Worm (Caenorhabditis elegans) whole organism, late embryonic: Measurements from ENCODE around the gene ttyh-1.

ENCODE experiments used
- F13H6.1 ChIP-seq: sonication (generic microtip); optimal IDR thresholded peaks from 2 replicates; lab custom pipeline; 2016; ENCODE audit warnings: missing genetic modification characterization, missing compliant biosample characterization
- K02D7.2 ChIP-seq: sonication (generic microtip); optimal IDR thresholded peaks from 2 replicates; lab custom pipeline; 2017; ENCODE audit warnings: mild to moderate bottlenecking, missing genetic modification characterization, missing compliant biosample characterization
- K09A11.1 ChIP-seq: sonication (generic microtip); optimal IDR thresholded peaks from 2 replicates; lab custom pipeline; 2017; ENCODE audit warnings: antibody characterized with exemption, mild to moderate bottlenecking, missing genetic modification characterization, missing compliant biosample characterization; ENCODE audit not compliant: insufficient read depth
- T23F11.4 ChIP-seq: fragments of 200-800 bp; sonication (Bioruptor generic); optimal IDR thresholded peaks from 2 replicates; lab custom pipeline; 2018; ENCODE audit warnings: mild to moderate bottlenecking, missing genetic modification characterization, missing compliant biosample characterization
- ama-1 ChIP-seq: fragments of 150-350 bp; optimal IDR thresholded peaks from 2 replicates; lab custom pipeline; 2014
- ceh-14 ChIP-seq: sonication (generic microtip); optimal IDR thresholded peaks from 2 replicates; lab custom pipeline; 2016; ENCODE audit warnings: missing genotype, missing genetic modification characterization, missing compliant biosample characterization
- ceh-19 ChIP-seq: fragments of 200-800 bp; sonication (Bioruptor generic); optimal IDR thresholded peaks from 2 replicates; lab custom pipeline; 2018; ENCODE audit warnings: mild to moderate bottlenecking, missing genetic modification characterization, missing compliant biosample characterization
- ceh-22 ChIP-seq: sonication (generic microtip); optimal IDR thresholded peaks from 2 replicates; lab custom pipeline; 2017; ENCODE audit warnings: missing biosample characterization, missing genetic modification characterization
- ceh-24 ChIP-seq: sonication (generic microtip); optimal IDR thresholded peaks from 2 replicates; lab custom pipeline; 2016; ENCODE audit warnings: mild to moderate bottlenecking, missing genetic modification characterization, missing compliant biosample characterization
- ceh-31 ChIP-seq: sonication (generic microtip); optimal IDR thresholded peaks from 2 replicates; lab custom pipeline; 2016; ENCODE audit warnings: missing genetic modification characterization, missing compliant biosample characterization
- ceh-34 ChIP-seq: sonication (generic microtip); optimal IDR thresholded peaks from 2 replicates; lab custom pipeline; 2016; ENCODE audit warnings: mild to moderate bottlenecking, missing genetic modification characterization, missing compliant biosample characterization
- ceh-45 ChIP-seq: fragments of 200-800 bp; sonication (Bioruptor generic); IDR thresholded peaks from 2 replicates; pipeline ENCODE4 v1.3.6; 2022; ENCODE audit warnings: missing genetic modification reagents, missing genetic modification characterization, missing compliant biosample characterization
- ceh-48 ChIP-seq: sonication (generic microtip); optimal IDR thresholded peaks from 2 replicates; lab custom pipeline; 2016; ENCODE audit warnings: missing genetic modification characterization, inconsistent platforms, missing compliant biosample characterization
- ceh-6 ChIP-seq: fragments of 200-800 bp; sonication (Bioruptor generic); optimal IDR thresholded peaks from 2 replicates; lab custom pipeline; 2018; ENCODE audit warnings: mild to moderate bottlenecking, missing genetic modification characterization, missing compliant biosample characterization
- che-1 ChIP-seq: sonication (generic microtip); optimal IDR thresholded peaks from 2 replicates; lab custom pipeline; 2016; ENCODE audit warnings: mild to moderate bottlenecking, missing genetic modification characterization, missing compliant biosample characterization
- ets-4 ChIP-seq: sonication (generic microtip); optimal IDR thresholded peaks from 2 replicates; lab custom pipeline; 2016; ENCODE audit warnings: missing genetic modification characterization, missing compliant biosample characterization
- fax-1 ChIP-seq: sonication (generic microtip); optimal IDR thresholded peaks from 2 replicates; lab custom pipeline; 2016; ENCODE audit warnings: missing genotype, missing genetic modification characterization, missing compliant biosample characterization
- fkh-10 ChIP-seq: fragments of 150-350 bp; optimal IDR thresholded peaks from 2 replicates; lab custom pipeline; 2014; ENCODE audit warnings: missing biosample characterization, missing genetic modification reagents, missing genetic modification characterization
- fkh-6 ChIP-seq: sonication (generic microtip); optimal IDR thresholded peaks from 2 replicates; lab custom pipeline; 2016; ENCODE audit warnings: missing genetic modification characterization, missing compliant biosample characterization
- gmeb-2 ChIP-seq: sonication (generic microtip); optimal IDR thresholded peaks from 2 replicates; lab custom pipeline; 2016; ENCODE audit warnings: missing genetic modification characterization, inconsistent platforms, missing compliant biosample characterization
- hlh-13 ChIP-seq: fragments of 200-800 bp; sonication (Bioruptor generic); optimal IDR thresholded peaks from 2 replicates; lab custom pipeline; 2018; ENCODE audit warnings: mild to moderate bottlenecking, missing genetic modification characterization, missing compliant biosample characterization
- hlh-15 ChIP-seq: sonication (generic microtip); optimal IDR thresholded peaks from 2 replicates; lab custom pipeline; 2016; ENCODE audit warnings: missing genetic modification characterization, missing compliant biosample characterization
- hlh-6 ChIP-seq: sonication (generic microtip); optimal IDR thresholded peaks from 2 replicates; lab custom pipeline; 2016; ENCODE audit warnings: missing genotype, missing genetic modification characterization, missing compliant biosample characterization
- hlh-8 ChIP-seq: sonication (generic microtip); optimal IDR thresholded peaks from 2 replicates; lab custom pipeline; 2016; ENCODE audit warnings: missing genotype, missing genetic modification characterization, missing compliant biosample characterization
- nhr-232 ChIP-seq: sonication (generic microtip); optimal IDR thresholded peaks from 2 replicates; lab custom pipeline; 2016; ENCODE audit warnings: missing genetic modification characterization, missing compliant biosample characterization
- npax-4 ChIP-seq: sonication (generic microtip); optimal IDR thresholded peaks from 2 replicates; lab custom pipeline; 2016; ENCODE audit warnings: missing genetic modification characterization, missing compliant biosample characterization
- pax-1 ChIP-seq: fragments of 150-350 bp; optimal IDR thresholded peaks from 2 replicates; lab custom pipeline; 2014; ENCODE audit warnings: missing biosample characterization, missing genetic modification characterization
- pha-2 ChIP-seq: sonication (generic microtip); optimal IDR thresholded peaks from 2 replicates; lab custom pipeline; 2017; ENCODE audit warnings: mild to moderate bottlenecking, missing genetic modification characterization, missing compliant biosample characterization
- pqm-1 ChIP-seq: sonication (generic microtip); optimal IDR thresholded peaks from 2 replicates; lab custom pipeline; 2016; ENCODE audit warnings: missing genetic modification characterization, missing compliant biosample characterization
- ref-2 ChIP-seq: sonication (generic microtip); optimal IDR thresholded peaks from 2 replicates; lab custom pipeline; 2016; ENCODE audit warnings: missing genetic modification characterization, missing compliant biosample characterization
- sox-4 ChIP-seq: sonication (generic microtip); optimal IDR thresholded peaks from 2 replicates; lab custom pipeline; 2017; ENCODE audit warnings: mild to moderate bottlenecking, missing genetic modification characterization, inconsistent platforms, missing compliant biosample characterization
- syd-9 ChIP-seq: sonication (generic microtip); optimal IDR thresholded peaks from 2 replicates; lab custom pipeline; 2016; ENCODE audit warnings: mild to moderate bottlenecking, missing genetic modification characterization, moderate library complexity, missing compliant biosample characterization
- unc-3 ChIP-seq, 2 experiments: fragments of 200-800 bp in 1 of 2; sonication (Bioruptor generic) in 1 of 2; sonication (generic microtip) in 1 of 2; conservative IDR thresholded peaks in 1 of 2; optimal IDR thresholded peaks in 1 of 2; 2 replicates each; pipeline versions ENCODE4 v1.3.6 to Lab custom; 2016 to 2022; ENCODE audit warnings: missing compliant biosample characterization in 2 of 2, missing genetic modification characterization in 2 of 2, missing genetic modification reagents in 1 of 2
- unc-42 ChIP-seq: sonication (generic microtip); optimal IDR thresholded peaks from 2 replicates; lab custom pipeline; 2016; ENCODE audit warnings: missing genotype, missing genetic modification characterization, missing compliant biosample characterization
- unc-55 ChIP-seq: sonication (generic microtip); optimal IDR thresholded peaks from 2 replicates; lab custom pipeline; 2017; ENCODE audit warnings: missing biosample characterization, missing genetic modification reagents, missing genetic modification characterization
- unc-86 ChIP-seq: sonication (generic microtip); optimal IDR thresholded peaks from 2 replicates; lab custom pipeline; 2016; ENCODE audit warnings: missing genetic modification characterization, missing compliant biosample characterization
- zip-5 ChIP-seq: sonication (generic microtip); optimal IDR thresholded peaks from 2 replicates; lab custom pipeline; 2016; ENCODE audit warnings: missing genetic modification characterization, missing compliant biosample characterization
- ztf-16 ChIP-seq: sonication (generic microtip); optimal IDR thresholded peaks from 2 replicates; lab custom pipeline; 2017; ENCODE audit warnings: missing genetic modification characterization, missing compliant biosample characterization

Gene ttyh-1

ce11 chrX:11385916-11386315 is 17.4 kb downstream of the ttyh-1 start:
- TF ChIP-seq fkh-10 (GFP tag; lab: Kevin White, UChicago) (no peak), K02D7.2 (tag; lab: Kevin White, UChicago) (no peak), nhr-232 (tag; lab: Kevin White, UChicago) (no peak), ceh-6 (GFP tag; lab: Kevin White, UChicago) (no peak), ets-4 (tag; lab: Kevin White, UChicago) (no peak), fkh-6 (no peak), ceh-14 (tag; lab: Kevin White, UChicago) (no peak), syd-9 (tag; lab: Kevin White, UChicago) (no peak), hlh-6 (no peak), hlh-13 (GFP tag; lab: Kevin White, UChicago) (no peak), pqm-1 (tag; lab: Kevin White, UChicago) (no peak), unc-55 (GFP tag; lab: Kevin White, UChicago) (no peak), ceh-48 (no peak)

DNA sequence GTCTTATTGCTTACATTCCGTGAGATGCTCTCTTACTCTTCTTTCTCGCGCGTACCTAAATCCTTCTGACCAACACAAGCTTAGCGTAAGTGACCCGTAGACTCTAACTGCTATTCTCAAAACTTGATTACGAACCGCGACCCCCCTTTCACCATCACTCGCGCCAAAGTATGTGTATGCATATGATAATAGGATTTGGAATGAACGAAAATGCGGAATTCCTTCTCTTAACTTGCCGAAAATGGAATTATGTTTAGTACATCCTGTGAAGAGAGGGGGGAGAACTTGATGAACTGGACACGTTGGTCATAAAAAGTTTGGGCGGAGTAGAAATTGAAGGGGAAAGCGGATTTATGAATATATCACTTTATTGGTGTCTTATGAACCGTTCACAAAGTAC is 18.4 kb downstream of the ttyh-1 start:
- TF ChIP-seq unc-42 (tag; lab: Kevin White, UChicago) (peak; percentile 98), pha-2 (tag; lab: Kevin White, UChicago) (no peak), zip-5 (tag; lab: Kevin White, UChicago) (no peak), sox-4 (tag; lab: Kevin White, UChicago) (no peak), unc-3 (GFP tag; conservative IDR thresholded peaks at IDR 0.05; lab: Robert Waterston, UW) (no peak), unc-3 (tag; optimal IDR thresholded peaks at IDR 0.05; lab: Kevin White, UChicago) (no peak), ceh-19 (GFP tag; lab: Kevin White, UChicago) (peak; percentile 4), F13H6.1 (tag; lab: Kevin White, UChicago) (no peak), fax-1 (no peak), ceh-45 (GFP tag; lab: Robert Waterston, UW) (no peak), unc-55 (GFP tag; lab: Kevin White, UChicago) (no peak), K09A11.1 (no peak)

- TF ChIP-seq unc-42 (tag; lab: Kevin White, UChicago): peak; percentile 45
- TF ChIP-seq pax-1: no peak
- TF ChIP-seq hlh-15 (tag; lab: Kevin White, UChicago): no peak
- no peak for TF ChIP-seq ztf-16 (tag; lab: Kevin White, UChicago)
- TF ChIP-seq ceh-34 (tag; lab: Kevin White, UChicago): peak; percentile 88
- TF ChIP-seq ceh-24 (tag; lab: Kevin White, UChicago): no peak
- peak; percentile 21 for TF ChIP-seq ceh-19 (GFP tag; lab: Kevin White, UChicago)
- no peak for TF ChIP-seq ref-2 (tag; lab: Kevin White, UChicago)
- TF ChIP-seq che-1 (tag; lab: Kevin White, UChicago): no peak
- no peak for TF ChIP-seq T23F11.4 (GFP tag; lab: Kevin White, UChicago)
- TF ChIP-seq hlh-8: no peak
- no peak for TF ChIP-seq ceh-31 (tag; lab: Kevin White, UChicago)
- no peak for TF ChIP-seq gmeb-2 (tag; lab: Kevin White, UChicago)
- no peak for TF ChIP-seq fax-1
- no peak for TF ChIP-seq npax-4 (tag; lab: Kevin White, UChicago)
- no peak for TF ChIP-seq unc-86 (tag; lab: Kevin White, UChicago)
- no peak for TF ChIP-seq ceh-22 (tag; lab: Kevin White, UChicago)
- TF ChIP-seq ama-1 (lab: Kevin White, UChicago): no peak
- no peak for TF ChIP-seq fkh-6
- TF ChIP-seq, all 69 proteins: peak for 3
Measured at ce11 chrX:11387723-11388330, 19.3 kb downstream of the ttyh-1 start.
